Fruit fly (Drosophila melanogaster): ENCODE results near the gene Cyp28a5.

Cyp28a5 gene

DNA sequence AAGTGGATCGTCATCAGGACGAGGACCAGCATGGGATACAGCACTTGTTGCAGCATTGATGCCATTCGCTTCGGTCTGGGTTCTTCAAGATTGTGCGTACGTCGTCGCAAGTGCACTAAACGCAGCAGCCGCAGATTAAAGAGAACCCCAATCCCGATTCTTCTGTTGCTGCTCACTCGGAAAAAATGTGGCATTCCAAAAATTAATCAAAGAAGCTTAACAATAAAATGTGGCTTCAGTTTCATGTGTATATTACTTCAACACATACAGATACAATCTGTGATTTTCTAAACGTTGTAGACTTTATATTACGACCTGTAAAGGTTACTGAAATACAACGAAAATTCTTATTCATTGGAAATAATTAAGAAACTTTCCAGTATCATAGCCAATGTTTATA is 43.0 kb downstream of the Cyp28a5 start, which contains the start of gene NimC3:
Gene NimC3 (minus strand): TSS at position 101 of the 400 bp plus-strand sequence.
- TF ChIP-seq cnc (optimal IDR thresholded peaks at IDR 0.05), result no peak
- TF ChIP-seq CG1620 (GFP tag; optimal IDR thresholded peaks at IDR 0.05), result no peak
- no peak for TF ChIP-seq Mnt (GFP tag; optimal IDR thresholded peaks at IDR 0.05)
- no peak for TF ChIP-seq CG7101 (tag; optimal IDR thresholded peaks at IDR 0.05)
- no peak for TF ChIP-seq CG7045 (GFP tag; optimal IDR thresholded peaks at IDR 0.05)
- TF ChIP-seq bab1 (GFP tag; optimal IDR thresholded peaks at IDR 0.05), result no peak
- no peak for TF ChIP-seq CG5204 (GFP tag; optimal IDR thresholded peaks at IDR 0.05)
- TF ChIP-seq Clk (GFP tag; optimal IDR thresholded peaks at IDR 0.05), result no peak
- TF ChIP-seq CG14711 (tag; optimal IDR thresholded peaks at IDR 0.05), result no peak
- TF ChIP-seq toe (GFP tag; optimal IDR thresholded peaks at IDR 0.05), result no peak
- TF ChIP-seq tj (GFP tag; optimal IDR thresholded peaks at IDR 0.05), result no peak
- TF ChIP-seq pad (GFP tag; optimal IDR thresholded peaks at IDR 0.05), result no peak
- no peak for TF ChIP-seq cic (GFP tag; optimal IDR thresholded peaks at IDR 0.05)

DNA sequence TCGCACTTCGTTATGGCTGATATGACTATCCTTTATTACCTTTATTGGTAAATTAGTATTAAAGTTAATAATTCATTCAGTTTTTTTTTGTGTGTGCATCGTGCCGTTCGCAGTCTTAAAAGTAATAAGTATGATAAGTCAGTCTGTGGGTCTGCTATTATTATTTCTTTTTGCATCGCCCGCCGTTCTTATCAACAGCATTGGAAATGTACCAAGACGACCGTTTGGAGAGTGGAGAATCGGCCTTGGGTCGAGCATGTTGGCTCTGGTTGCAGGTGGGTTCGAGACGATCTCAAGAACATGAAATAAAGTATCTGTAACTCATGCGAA is 43.4 kb downstream of the Cyp28a5 start:
- TF ChIP-seq CG11617 (GFP tag; optimal IDR thresholded peaks at IDR 0.05) (no peak), kay (GFP tag; ENCODE audit: borderline replicate concordance) (peak; percentile 89), pad (GFP tag; optimal IDR thresholded peaks at IDR 0.05) (peak; percentile 33), cic (GFP tag; optimal IDR thresholded peaks at IDR 0.05) (no peak)

DNA sequence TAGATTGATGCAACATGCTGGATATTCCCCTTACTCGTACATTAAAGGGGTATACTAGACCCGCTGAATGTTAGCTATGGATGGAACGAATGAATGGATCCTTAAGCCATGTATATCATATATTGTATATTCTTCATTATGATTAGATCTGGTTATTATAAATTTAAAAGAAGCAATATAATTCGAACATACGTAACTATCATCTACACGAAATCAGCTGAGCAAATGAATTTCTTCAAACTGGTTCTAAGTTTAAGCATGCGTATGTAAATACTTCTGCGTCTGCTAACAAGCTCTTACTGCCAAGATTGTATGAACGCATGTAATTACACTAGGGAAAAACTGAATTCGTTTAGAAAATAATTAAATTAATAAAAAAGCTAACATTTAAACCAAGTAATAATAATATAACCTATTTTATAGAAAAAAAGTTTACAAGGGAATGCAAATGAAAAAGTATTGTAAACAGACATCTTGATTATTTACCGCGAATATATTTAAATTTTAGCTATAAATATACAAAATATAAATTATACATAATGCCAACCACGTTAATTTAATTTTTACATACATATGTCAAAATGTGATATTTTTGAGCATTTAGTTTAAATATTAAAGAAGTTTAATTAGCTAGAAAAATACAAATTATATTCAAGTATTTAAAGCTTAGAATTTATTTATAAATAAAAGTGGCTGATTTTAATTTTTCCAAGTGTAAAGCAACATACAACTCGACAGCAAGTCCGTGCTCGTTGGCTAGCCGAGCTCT is 44.0 kb downstream of the Cyp28a5 start:
- TF ChIP-seq pad (GFP tag; optimal IDR thresholded peaks at IDR 0.05) (no peak), CG11617 (GFP tag; optimal IDR thresholded peaks at IDR 0.05) (no peak), cic (GFP tag; optimal IDR thresholded peaks at IDR 0.05) (no peak), Crg-1 (GFP tag; optimal IDR thresholded peaks at IDR 0.05) (no peak), CG5204 (GFP tag; optimal IDR thresholded peaks at IDR 0.05) (no peak), kay (GFP tag; ENCODE audit: borderline replicate concordance) (peak; percentile 62), cnc (optimal IDR thresholded peaks at IDR 0.05) (no peak), toe (GFP tag; optimal IDR thresholded peaks at IDR 0.05) (no peak), CG7101 (tag; optimal IDR thresholded peaks at IDR 0.05) (peak; percentile 5), ovo (GFP tag; optimal IDR thresholded peaks at IDR 0.05) (no peak)

DNA sequence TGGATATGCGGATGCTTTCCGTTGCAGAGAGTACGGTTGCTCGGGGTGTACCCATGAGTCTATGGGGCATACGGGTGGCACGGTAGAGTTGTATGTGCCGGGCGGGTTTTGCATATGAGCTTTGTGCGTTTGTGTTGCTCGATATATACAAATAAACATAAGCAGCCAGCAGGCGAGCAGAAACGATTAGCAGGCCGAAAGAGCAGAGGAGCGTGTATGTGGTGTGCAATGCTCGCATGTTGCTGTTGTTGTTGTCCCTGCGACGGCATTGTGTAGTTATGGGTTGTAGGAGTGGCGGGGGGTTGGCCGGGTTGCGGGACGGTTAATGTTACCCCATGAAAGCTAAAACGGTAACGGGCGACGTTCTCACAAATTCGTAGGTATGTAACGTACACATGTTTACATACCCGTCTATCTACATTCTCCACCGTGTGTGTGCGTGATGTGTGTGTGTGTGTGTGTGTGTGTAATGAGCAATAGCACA is 44.6 kb downstream of the Cyp28a5 start:
- TF ChIP-seq ovo (GFP tag; optimal IDR thresholded peaks at IDR 0.05) (peak; percentile 74), CG11617 (GFP tag; optimal IDR thresholded peaks at IDR 0.05) (no peak), cnc (optimal IDR thresholded peaks at IDR 0.05) (no peak), pad (GFP tag; optimal IDR thresholded peaks at IDR 0.05) (peak; percentile 98)

DNA sequence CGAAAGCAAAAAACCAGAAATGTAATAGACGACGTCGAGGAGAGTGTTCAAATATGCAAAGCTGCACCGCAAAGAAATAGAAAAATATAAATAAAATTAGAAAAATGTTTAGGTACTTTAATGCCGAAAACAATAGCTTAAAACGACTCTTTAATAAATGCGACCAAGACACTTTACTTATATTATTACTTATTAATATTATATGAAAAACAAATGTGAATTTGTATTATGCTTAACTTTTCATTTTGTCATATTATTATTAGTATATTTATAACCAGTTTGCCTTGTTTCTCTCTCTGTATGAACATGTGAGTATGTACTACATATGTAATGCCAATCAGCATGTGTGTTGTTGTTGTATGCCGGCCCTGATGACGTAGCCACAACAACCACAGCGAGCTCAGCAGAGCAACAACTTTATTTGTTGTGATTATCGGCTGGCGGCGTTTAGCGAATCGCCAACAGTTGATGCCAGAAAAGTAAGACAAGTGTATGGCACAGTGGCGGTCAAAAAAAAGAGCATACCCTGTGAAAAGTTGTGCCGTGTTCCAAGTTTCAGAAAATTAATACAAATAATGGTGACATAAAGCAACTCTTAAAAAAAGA is 45.1 kb downstream of the Cyp28a5 start:
- no peak for TF ChIP-seq ovo (GFP tag; optimal IDR thresholded peaks at IDR 0.05)
- TF ChIP-seq CG33017 (tag; optimal IDR thresholded peaks at IDR 0.05), result peak; percentile 93
- TF ChIP-seq toe (GFP tag; optimal IDR thresholded peaks at IDR 0.05), result peak; percentile 20
- peak; percentile 28 for TF ChIP-seq cic (GFP tag; optimal IDR thresholded peaks at IDR 0.05)
- TF ChIP-seq Crg-1 (GFP tag; optimal IDR thresholded peaks at IDR 0.05), result no peak
- peak; percentile 67 for TF ChIP-seq kay (GFP tag; ENCODE audit: borderline replicate concordance)
- TF ChIP-seq CG5204 (GFP tag; optimal IDR thresholded peaks at IDR 0.05), result peak; percentile 64
- TF ChIP-seq tj (GFP tag; optimal IDR thresholded peaks at IDR 0.05), result peak; percentile 85
- peak; percentile 32 for TF ChIP-seq Clk (GFP tag; optimal IDR thresholded peaks at IDR 0.05)
- TF ChIP-seq CG14711 (tag; optimal IDR thresholded peaks at IDR 0.05), result peak; percentile 88
- peak; percentile 77 for TF ChIP-seq bab1 (GFP tag; optimal IDR thresholded peaks at IDR 0.05)
- TF ChIP-seq Hr96 (GFP tag; optimal IDR thresholded peaks at IDR 0.05), result peak; percentile 29
- TF ChIP-seq CG1620 (GFP tag; optimal IDR thresholded peaks at IDR 0.05), result peak; percentile 20
- peak; percentile 94 for TF ChIP-seq CG7045 (GFP tag; optimal IDR thresholded peaks at IDR 0.05)
- TF ChIP-seq pad (GFP tag; optimal IDR thresholded peaks at IDR 0.05), result peak; percentile 57
- peak; percentile 92 for TF ChIP-seq CG7101 (tag; optimal IDR thresholded peaks at IDR 0.05)
- TF ChIP-seq CG11617 (GFP tag; optimal IDR thresholded peaks at IDR 0.05), result peak; percentile 81
- TF ChIP-seq cnc (optimal IDR thresholded peaks at IDR 0.05), result no peak
- TF ChIP-seq CG12768 (GFP tag; optimal IDR thresholded peaks at IDR 0.05), result peak; percentile 71
- TF ChIP-seq Mnt (GFP tag; optimal IDR thresholded peaks at IDR 0.05), result peak; percentile 38

DNA sequence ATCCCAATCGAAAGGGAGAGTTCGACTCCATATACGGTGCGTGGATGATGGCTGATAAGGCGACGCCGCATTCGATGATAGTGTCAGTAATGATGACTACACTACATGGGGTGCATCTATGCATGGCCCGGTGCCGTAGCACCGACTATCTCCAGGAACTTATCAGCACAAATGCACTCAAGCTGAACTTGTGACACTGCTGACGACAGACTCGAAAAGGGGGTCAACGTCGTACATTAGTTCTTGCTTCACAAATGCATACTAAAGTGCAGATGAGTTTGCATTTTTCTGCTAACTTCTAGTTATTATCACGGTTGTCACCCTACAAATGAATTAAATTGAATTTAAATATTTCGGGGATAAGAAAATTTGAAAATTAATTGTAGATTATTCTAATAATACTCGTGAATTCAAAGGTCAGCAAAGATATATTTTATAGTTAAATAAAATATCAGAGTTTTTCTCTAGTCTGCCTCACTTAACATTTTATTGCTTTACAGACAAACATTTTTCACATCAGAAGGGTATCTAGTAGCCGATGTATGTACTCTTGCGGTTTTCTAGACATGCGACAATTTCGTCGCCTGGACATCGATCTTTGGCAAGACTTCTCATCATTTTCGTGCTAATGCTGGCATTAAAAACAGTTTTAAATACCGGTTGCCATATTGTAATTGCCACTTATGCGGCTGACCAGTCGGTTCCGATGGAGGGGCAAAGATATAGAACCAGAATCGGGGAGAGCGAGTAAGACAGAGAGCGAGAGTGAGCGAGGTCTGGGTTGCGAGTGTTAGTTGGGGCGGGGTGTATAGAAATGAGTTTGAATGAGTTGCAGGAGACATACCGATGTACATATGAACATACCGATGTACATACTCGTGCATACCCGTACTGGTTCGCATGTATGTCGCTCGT is 46.3 kb downstream of the Cyp28a5 start:
- TF ChIP-seq CG7045 (GFP tag; optimal IDR thresholded peaks at IDR 0.05) (no peak), tj (GFP tag; optimal IDR thresholded peaks at IDR 0.05) (no peak), ovo (GFP tag; optimal IDR thresholded peaks at IDR 0.05) (no peak), CG1620 (GFP tag; optimal IDR thresholded peaks at IDR 0.05) (no peak), CG12768 (GFP tag; optimal IDR thresholded peaks at IDR 0.05) (no peak), CG5204 (GFP tag; optimal IDR thresholded peaks at IDR 0.05) (no peak), CG33017 (tag; optimal IDR thresholded peaks at IDR 0.05) (no peak), Hr96 (GFP tag; optimal IDR thresholded peaks at IDR 0.05) (no peak), bab1 (GFP tag; optimal IDR thresholded peaks at IDR 0.05) (no peak), CG7101 (tag; optimal IDR thresholded peaks at IDR 0.05) (no peak), cic (GFP tag; optimal IDR thresholded peaks at IDR 0.05) (no peak), cnc (optimal IDR thresholded peaks at IDR 0.05) (peak in 1 of 2 experiments; percentile 30), Clk (GFP tag; optimal IDR thresholded peaks at IDR 0.05) (no peak), CG14711 (tag; optimal IDR thresholded peaks at IDR 0.05) (no peak), toe (GFP tag; optimal IDR thresholded peaks at IDR 0.05) (no peak), kay (GFP tag; ENCODE audit: borderline replicate concordance) (peak; percentile 2)
